Fruit fly (Drosophila melanogaster) whole organism, embryonic: ENCODE measurements around the gene aop.
A peak's percentile ranks its signal among the peaks of the same experiment; 100 is the strongest.

Experiments
- Atf3 ChIP-seq: fragments of 200-800 bp; sonication (Bioruptor generic); optimal IDR thresholded peaks from 3 replicates; lab custom pipeline; 2016; ENCODE audit warnings: missing biosample characterization, missing genetic modification characterization
- BEAF-32 ChIP-seq: fragments of 200-800 bp; sonication (Bioruptor generic); optimal IDR thresholded peaks from 3 replicates; lab custom pipeline; 2017; ENCODE audit warnings: missing biosample characterization, missing genetic modification characterization, mild to moderate bottlenecking, moderate library complexity, missing genetic modification reagents
- CG10274 ChIP-seq: fragments of 200-800 bp; sonication (Bioruptor generic); optimal IDR thresholded peaks from 3 replicates; lab custom pipeline; 2017; ENCODE audit warnings: missing biosample characterization, mild to moderate bottlenecking, missing genetic modification characterization
- CG11247 ChIP-seq: fragments of 200-800 bp; sonication (Bioruptor generic); IDR thresholded peaks from 2 replicates; pipeline ENCODE4 v1.3.6; 2022; ENCODE audit warnings: missing biosample characterization, missing genetic modification characterization
- CG11696 ChIP-seq: fragments of 200-800 bp; sonication (Bioruptor generic); IDR thresholded peaks from 2 replicates; pipeline ENCODE4 v1.3.6; 2022; ENCODE audit warnings: missing biosample characterization, missing genetic modification characterization
- CG12219 ChIP-seq: fragments of 200-800 bp; sonication (Bioruptor generic); optimal IDR thresholded peaks from 3 replicates; lab custom pipeline; 2018; ENCODE audit warnings: missing biosample characterization, mild to moderate bottlenecking, missing genetic modification characterization
- CG13287 ChIP-seq: fragments of 200-800 bp; sonication (Bioruptor generic); IDR thresholded peaks from 2 replicates; pipeline ENCODE4 v1.3.6; 2022; ENCODE audit warnings: missing biosample characterization, missing genetic modification characterization; ENCODE audit not compliant: partially characterized antibody
- CG13624 ChIP-seq: fragments of 200-800 bp; sonication (Bioruptor generic); optimal IDR thresholded peaks from 2 replicates; lab custom pipeline; 2016; ENCODE audit warnings: missing biosample characterization, missing genetic modification characterization
- CG13894 ChIP-seq: fragments of 200-800 bp; sonication (Bioruptor generic); optimal IDR thresholded peaks from 3 replicates; lab custom pipeline; 2018; ENCODE audit warnings: missing biosample characterization, mild to moderate bottlenecking, missing genetic modification characterization, moderate library complexity
- CG14710 ChIP-seq: fragments of 200-800 bp; sonication (Bioruptor generic); optimal IDR thresholded peaks from 3 replicates; lab custom pipeline; 2019; ENCODE audit warnings: missing biosample characterization, mild to moderate bottlenecking, missing genetic modification characterization, moderate library complexity
- CG15601 ChIP-seq: fragments of 200-800 bp; sonication (Bioruptor generic); optimal IDR thresholded peaks from 3 replicates; lab custom pipeline; 2019; ENCODE audit warnings: missing biosample characterization, mild to moderate bottlenecking, missing genetic modification characterization, moderate library complexity
- CG17829 ChIP-seq: fragments of 200-800 bp; optimal IDR thresholded peaks from 2 replicates; lab custom pipeline; 2019; ENCODE audit warnings: missing biosample characterization, mild to moderate bottlenecking, missing genetic modification characterization, moderate library complexity
- CG17912 ChIP-seq: fragments of 200-800 bp; sonication (Bioruptor generic); optimal IDR thresholded peaks from 2 replicates; lab custom pipeline; 2018; ENCODE audit warnings: missing biosample characterization, mild to moderate bottlenecking, missing genetic modification characterization
- CG1792 ChIP-seq: fragments of 200-800 bp; sonication (Bioruptor generic); optimal IDR thresholded peaks from 2 replicates; lab custom pipeline; 2016; ENCODE audit warnings: missing biosample characterization, missing genetic modification characterization
- CG2116 ChIP-seq: fragments of 200-800 bp; sonication (Bioruptor generic); optimal IDR thresholded peaks from 3 replicates; lab custom pipeline; 2018; ENCODE audit warnings: missing biosample characterization, mild to moderate bottlenecking, missing genetic modification characterization
- CG2875 ChIP-seq: fragments of 200-800 bp; sonication (Bioruptor generic); optimal IDR thresholded peaks from 2 replicates; lab custom pipeline; 2017; ENCODE audit warnings: missing biosample characterization, mild to moderate bottlenecking, missing genetic modification characterization, missing genetic modification reagents
- CG32767 ChIP-seq: fragments of 200-800 bp; sonication (Bioruptor generic); IDR thresholded peaks from 2 replicates; pipeline ENCODE4 v1.3.6; 2022; ENCODE audit warnings: missing biosample characterization, missing genetic modification characterization
- CG4360 ChIP-seq: fragments of 200-800 bp; sonication (Bioruptor generic); IDR thresholded peaks from 2 replicates; pipeline ENCODE4 v1.3.6; 2022; ENCODE audit warnings: missing biosample characterization, missing genetic modification characterization
- CG6765 ChIP-seq: fragments of 200-800 bp; sonication (Bioruptor generic); optimal IDR thresholded peaks from 3 replicates; lab custom pipeline; 2017; ENCODE audit warnings: missing biosample characterization, mild to moderate bottlenecking, missing genetic modification characterization
- CG7745 ChIP-seq: fragments of 200-800 bp; sonication (Bioruptor generic); optimal IDR thresholded peaks from 2 replicates; lab custom pipeline; 2018; ENCODE audit warnings: missing biosample characterization, mild to moderate bottlenecking, missing genetic modification characterization, moderate library complexity
- CG8765 ChIP-seq: fragments of 200-800 bp; sonication (Bioruptor generic); IDR thresholded peaks from 2 replicates; pipeline ENCODE4 v1.3.6; 2022; ENCODE audit warnings: missing biosample characterization, missing genetic modification characterization
- CG8924 ChIP-seq: fragments of 200-800 bp; optimal IDR thresholded peaks from 3 replicates; lab custom pipeline; 2019; ENCODE audit warnings: missing biosample characterization, mild to moderate bottlenecking, missing genetic modification characterization, moderate library complexity
- CG9727 ChIP-seq: fragments of 200-800 bp; sonication (Bioruptor generic); optimal IDR thresholded peaks from 3 replicates; lab custom pipeline; 2017; ENCODE audit warnings: missing biosample characterization, mild to moderate bottlenecking, missing genetic modification characterization
- CoRest ChIP-seq: fragments of 200-800 bp; sonication (Bioruptor generic); optimal IDR thresholded peaks from 3 replicates; lab custom pipeline; 2018; ENCODE audit warnings: missing biosample characterization, mild to moderate bottlenecking, missing genetic modification characterization, moderate library complexity
- CrebB ChIP-seq: fragments of 200-800 bp; sonication (Bioruptor generic); optimal IDR thresholded peaks from 3 replicates; lab custom pipeline; 2018; ENCODE audit warnings: missing biosample characterization, mild to moderate bottlenecking, missing genetic modification characterization
- Hmr ChIP-seq: fragments of 200-800 bp; sonication (Bioruptor generic); optimal IDR thresholded peaks from 3 replicates; lab custom pipeline; 2017; ENCODE audit warnings: mild to moderate bottlenecking, missing biosample characterization, missing genetic modification reagents, missing genetic modification characterization
- Hsf ChIP-seq: fragments of 200-800 bp; sonication (Bioruptor generic); optimal IDR thresholded peaks from 3 replicates; lab custom pipeline; 2016; ENCODE audit warnings: missing biosample characterization, missing genetic modification characterization
- NC2β ChIP-seq: fragments of 200-800 bp; sonication (Bioruptor generic); optimal IDR thresholded peaks from 2 replicates; lab custom pipeline; 2016; ENCODE audit warnings: missing biosample characterization, missing genetic modification characterization
- NFAT ChIP-seq: fragments of 200-800 bp; sonication (Bioruptor generic); IDR thresholded peaks from 2 replicates; pipeline ENCODE4 v1.3.6; 2022; ENCODE audit warnings: missing biosample characterization, missing genetic modification characterization
- Nf-YB ChIP-seq: fragments of 200-800 bp; sonication (Bioruptor generic); optimal IDR thresholded peaks from 3 replicates; lab custom pipeline; 2019; ENCODE audit warnings: missing biosample characterization, mild to moderate bottlenecking, missing genetic modification characterization, moderate library complexity
- Opbp ChIP-seq: fragments of 200-800 bp; sonication (Bioruptor generic); IDR thresholded peaks from 3 replicates; pipeline ENCODE4 v1.3.6; 2022; ENCODE audit warnings: missing biosample characterization, missing genetic modification characterization; ENCODE audit not compliant: partially characterized antibody
- Optix ChIP-seq: fragments of 200-800 bp; sonication (Bioruptor generic); IDR thresholded peaks from 3 replicates; pipeline ENCODE4 v1.3.6; 2022; ENCODE audit warnings: missing biosample characterization, missing genetic modification characterization
- Pdp1 ChIP-seq, 2 experiments: fragments of 200-800 bp; sonication (Bioruptor generic); optimal IDR thresholded peaks; 3 replicates each; lab custom pipeline; 2016; ENCODE audit warnings: missing biosample characterization in 2 of 2, missing genetic modification characterization in 2 of 2, mild to moderate bottlenecking in 1 of 2, moderate library complexity in 1 of 2
- Sox100B ChIP-seq: fragments of 200-800 bp; sonication (Bioruptor generic); optimal IDR thresholded peaks from 3 replicates; lab custom pipeline; 2018; ENCODE audit warnings: missing biosample characterization, mild to moderate bottlenecking, missing genetic modification characterization
- Sox102F ChIP-seq: fragments of 200-800 bp; sonication (Bioruptor generic); optimal IDR thresholded peaks from 2 replicates; lab custom pipeline; 2018; ENCODE audit warnings: missing biosample characterization, mild to moderate bottlenecking, missing genetic modification characterization, moderate library complexity
- TFAM ChIP-seq: fragments of 200-800 bp; sonication (Bioruptor generic); optimal IDR thresholded peaks from 2 replicates; lab custom pipeline; 2017; ENCODE audit warnings: missing biosample characterization, missing genetic modification characterization, inconsistent platforms
- Vsx1 ChIP-seq: fragments of 200-800 bp; sonication (Bioruptor generic); optimal IDR thresholded peaks from 2 replicates; lab custom pipeline; 2017; ENCODE audit warnings: missing biosample characterization, mild to moderate bottlenecking, missing genetic modification characterization, missing genetic modification reagents
- Xbp1 ChIP-seq: fragments of 200-800 bp; sonication (Bioruptor generic); optimal IDR thresholded peaks from 3 replicates; lab custom pipeline; 2016; ENCODE audit warnings: missing biosample characterization, mild to moderate bottlenecking, missing genetic modification characterization
- ap ChIP-seq: fragments of 200-800 bp; sonication (Bioruptor generic); IDR thresholded peaks from 2 replicates; pipeline ENCODE4 v1.3.6; 2022; ENCODE audit warnings: missing biosample characterization, missing genetic modification characterization
- chif ChIP-seq, 2 experiments: fragments of 200-800 bp; sonication (Bioruptor generic); optimal IDR thresholded peaks; 3 replicates each; lab custom pipeline; 2016; ENCODE audit warnings: missing biosample characterization in 2 of 2, missing genetic modification characterization in 2 of 2
- dpn ChIP-seq, 2 experiments: fragments of 200-800 bp; sonication (Bioruptor generic); optimal IDR thresholded peaks; 3 replicates each; lab custom pipeline; 2016; ENCODE audit warnings: missing biosample characterization in 2 of 2, missing genetic modification characterization in 2 of 2
- fru ChIP-seq: fragments of >200 bp; optimal IDR thresholded peaks from 2 replicates; lab custom pipeline; 2017
- lab ChIP-seq: fragments of 200-800 bp; sonication (Bioruptor generic); optimal IDR thresholded peaks from 3 replicates; lab custom pipeline; 2017; ENCODE audit warnings: missing biosample characterization, missing genetic modification characterization, mild to moderate bottlenecking, moderate library complexity, missing genetic modification reagents
- mirr ChIP-seq: fragments of 200-800 bp; sonication (Bioruptor generic); optimal IDR thresholded peaks from 3 replicates; lab custom pipeline; 2018; ENCODE audit warnings: missing biosample characterization, mild to moderate bottlenecking, missing genetic modification characterization
- odd ChIP-seq: fragments of 200-800 bp; sonication (Bioruptor generic); optimal IDR thresholded peaks from 2 replicates; lab custom pipeline; 2017; ENCODE audit warnings: missing biosample characterization, mild to moderate bottlenecking, missing genetic modification characterization
- pnt ChIP-seq: fragments of 200-800 bp; sonication (Bioruptor generic); optimal IDR thresholded peaks from 3 replicates; lab custom pipeline; 2016; ENCODE audit warnings: missing biosample characterization, missing genetic modification characterization
- sna ChIP-seq: fragments of 200-800 bp; sonication (Bioruptor generic); IDR thresholded peaks from 2 replicates; pipeline ENCODE4 v1.3.6; 2022; ENCODE audit warnings: missing biosample characterization, missing genetic modification characterization; ENCODE audit not compliant: partially characterized antibody
- tap ChIP-seq: fragments of 200-800 bp; optimal IDR thresholded peaks from 3 replicates; lab custom pipeline; 2019; ENCODE audit warnings: missing biosample characterization, mild to moderate bottlenecking, missing genetic modification characterization, moderate library complexity
- trh ChIP-seq: fragments of 200-800 bp; sonication (Bioruptor generic); optimal IDR thresholded peaks from 2 replicates; lab custom pipeline; 2016; ENCODE audit warnings: missing biosample characterization, missing genetic modification characterization
- unc-4 ChIP-seq: fragments of 200-800 bp; sonication (Bioruptor generic); IDR thresholded peaks from 2 replicates; pipeline ENCODE4 v1.3.6; 2022; ENCODE audit warnings: missing biosample characterization, missing genetic modification characterization; ENCODE audit not compliant: partially characterized antibody
- yki ChIP-seq: fragments of >200 bp; optimal IDR thresholded peaks from 3 replicates; lab custom pipeline; 2018

Gene aop

DNA sequence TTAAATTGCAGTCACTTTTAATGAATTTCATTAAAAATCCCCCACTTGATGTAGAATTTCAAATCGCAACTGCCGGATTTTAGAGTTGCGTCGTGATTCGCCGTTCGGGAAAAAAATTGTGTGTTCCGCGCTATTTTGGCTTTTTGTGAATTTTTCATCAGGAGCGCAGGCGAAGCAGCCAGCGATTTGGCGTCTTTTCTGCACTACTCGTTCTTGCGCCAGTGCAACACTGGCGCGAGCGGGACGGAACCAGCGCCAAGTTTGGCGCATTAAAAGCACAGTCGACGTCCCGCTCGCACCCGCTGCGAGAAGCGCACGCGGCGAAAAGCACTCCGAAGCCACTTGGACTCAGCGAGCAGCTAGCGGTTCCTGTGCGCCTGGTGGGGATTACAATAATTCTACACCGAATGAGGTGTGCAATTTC, 14.8 kb upstream of the aop start (continued):
- TF ChIP-seq CG17829 (peak; percentile 33), CG11247 (GFP tag; lab: Robert Waterston, UW) (no peak), TFAM (GFP tag; lab: Kevin White, UChicago) (no peak), Xbp1 (GFP tag; lab: Kevin White, UChicago) (no peak), Atf3 (GFP tag; lab: Kevin White, UChicago) (no peak), Hsf (GFP tag; lab: Kevin White, UChicago) (peak; percentile 9), NFAT (GFP tag; lab: Robert Waterston, UW) (no peak), CG2875 (GFP tag; lab: Kevin White, UChicago) (peak; percentile 40), CG13894 (tag; lab: Kevin White, UChicago) (peak; percentile 92), Pdp1 (GFP tag; optimal IDR thresholded peaks at IDR 0.05; lab: Kevin White, UChicago) (peak in 1 of 2 experiments; percentile 73), trh (GFP tag; lab: Kevin White, UChicago) (no peak), BEAF-32 (peak; percentile 59), dpn (GFP tag; optimal IDR thresholded peaks at IDR 0.05; lab: Kevin White, UChicago) (peak in 1 of 2 experiments; percentile 52), CG14710 (tag; lab: Kevin White, UChicago) (peak; percentile 36), Sox100B (GFP tag; lab: Kevin White, UChicago) (no peak), pnt (GFP tag; lab: Kevin White, UChicago) (no peak), Optix (GFP tag; lab: Robert Waterston, UW) (no peak), odd (peak; percentile 2), yki (lab: Kevin White, UChicago) (no peak), CG8765 (GFP tag; lab: Robert Waterston, UW) (no peak), CG9727 (peak; percentile 16), CG13287 (no peak), lab (GFP tag; lab: Kevin White, UChicago) (peak; percentile 76), NC2β (GFP tag; lab: Kevin White, UChicago) (peak; percentile 21), CG17912 (peak; percentile 84), Hmr (GFP tag; lab: Kevin White, UChicago) (peak; percentile 97), CG4360 (GFP tag; lab: Robert Waterston, UW) (no peak), Nf-YB (peak; percentile 73), Sox102F (GFP tag; lab: Kevin White, UChicago) (no peak), CG1792 (GFP tag; lab: Kevin White, UChicago) (no peak), chif (GFP tag; optimal IDR thresholded peaks at IDR 0.05; lab: Kevin White, UChicago) (no peak), Opbp (no peak), CG10274 (no peak), CG32767 (GFP tag; lab: Robert Waterston, UW) (no peak), CG2116 (GFP tag; lab: Kevin White, UChicago) (peak; percentile 99), CoRest (tag; lab: Kevin White, UChicago) (peak; percentile 52), ap (GFP tag; lab: Robert Waterston, UW) (no peak), sna (GFP tag; lab: Robert Waterston, UW) (no peak), CrebB (tag; lab: Kevin White, UChicago) (peak; percentile 81), CG12219 (GFP tag; lab: Kevin White, UChicago) (peak; percentile 25), fru (lab: Kevin White, UChicago) (no peak), mirr (GFP tag; lab: Kevin White, UChicago) (peak; percentile 79), CG15601 (tag; lab: Kevin White, UChicago) (peak; percentile 65), unc-4 (GFP tag; lab: Robert Waterston, UW) (no peak), CG11696 (GFP tag; lab: Robert Waterston, UW) (no peak), CG7745 (no peak), CG6765 (GFP tag; lab: Kevin White, UChicago) (no peak), CG8924 (tag; lab: Kevin White, UChicago) (no peak), tap (tag; lab: Kevin White, UChicago) (no peak), Vsx1 (GFP tag; lab: Kevin White, UChicago) (peak; percentile 67), CG13624 (GFP tag; lab: Kevin White, UChicago) (peak; percentile 75)
